Fruit fly (Drosophila melanogaster) whole organism, embryonic: ENCODE measurements around the gene PolD3.

Source experiments
- ATbp ChIP-seq: fragments of 200-800 bp; sonication (Bioruptor generic); optimal IDR thresholded peaks from 2 replicates; lab custom pipeline; 2017; ENCODE audit warnings: missing biosample characterization, mild to moderate bottlenecking, missing genetic modification characterization, missing genetic modification reagents
- BEAF-32 ChIP-seq: fragments of 200-800 bp; sonication (Bioruptor generic); optimal IDR thresholded peaks from 3 replicates; lab custom pipeline; 2017; ENCODE audit warnings: missing biosample characterization, missing genetic modification characterization, mild to moderate bottlenecking, moderate library complexity, missing genetic modification reagents
- Bgb ChIP-seq: fragments of 200-800 bp; sonication (Bioruptor generic); IDR thresholded peaks from 2 replicates; pipeline ENCODE4 v1.3.6; 2022; ENCODE audit warnings: missing biosample characterization, missing genetic modification characterization; ENCODE audit not compliant: partially characterized antibody
- Blimp-1 ChIP-seq: fragments of 200-800 bp; sonication (Bioruptor generic); optimal IDR thresholded peaks from 3 replicates; lab custom pipeline; 2018; ENCODE audit warnings: missing biosample characterization, missing genetic modification characterization, mild to moderate bottlenecking, moderate library complexity, missing genetic modification reagents
- CG1024 ChIP-seq: fragments of 200-800 bp; sonication (Bioruptor generic); IDR thresholded peaks from 2 replicates; pipeline ENCODE4 v1.3.6; 2022; ENCODE audit warnings: missing biosample characterization, missing genetic modification characterization
- CG10267 ChIP-seq: fragments of 200-800 bp; sonication (Bioruptor generic); optimal IDR thresholded peaks from 2 replicates; lab custom pipeline; 2018; ENCODE audit warnings: missing biosample characterization, mild to moderate bottlenecking, missing genetic modification characterization, moderate library complexity
- CG10431 ChIP-seq: fragments of 200-800 bp; sonication (Bioruptor generic); optimal IDR thresholded peaks from 3 replicates; lab custom pipeline; 2018; ENCODE audit warnings: missing biosample characterization, mild to moderate bottlenecking, missing genetic modification characterization
- CG11723 ChIP-seq: fragments of 200-800 bp; sonication (Bioruptor generic); optimal IDR thresholded peaks from 2 replicates; lab custom pipeline; 2017; ENCODE audit warnings: missing biosample characterization, mild to moderate bottlenecking, missing genetic modification characterization
- CG15269 ChIP-seq: fragments of 200-800 bp; sonication (Bioruptor generic); optimal IDR thresholded peaks from 2 replicates; lab custom pipeline; 2018; ENCODE audit warnings: missing biosample characterization, mild to moderate bottlenecking, missing genetic modification characterization, moderate library complexity
- CG1792 ChIP-seq: fragments of 200-800 bp; sonication (Bioruptor generic); optimal IDR thresholded peaks from 2 replicates; lab custom pipeline; 2016; ENCODE audit warnings: missing biosample characterization, missing genetic modification characterization
- CG18476 ChIP-seq: fragments of 200-800 bp; sonication (Bioruptor generic); optimal IDR thresholded peaks from 2 replicates; lab custom pipeline; 2016; ENCODE audit warnings: missing biosample characterization, mild to moderate bottlenecking, missing genetic modification characterization
- CG3065 ChIP-seq: fragments of 200-800 bp; sonication (Bioruptor generic); optimal IDR thresholded peaks from 2 replicates; lab custom pipeline; 2016; ENCODE audit warnings: missing biosample characterization, missing genetic modification characterization
- CG42726 ChIP-seq: fragments of 200-800 bp; sonication (Bioruptor generic); IDR thresholded peaks from 2 replicates; pipeline ENCODE4 v1.3.6; 2022; ENCODE audit warnings: missing biosample characterization, missing genetic modification characterization; ENCODE audit not compliant: partially characterized antibody
- CG6175 ChIP-seq: fragments of 200-800 bp; sonication (Bioruptor generic); IDR thresholded peaks from 3 replicates; pipeline ENCODE4 v1.3.6; 2022; ENCODE audit warnings: missing biosample characterization, missing genetic modification characterization
- CG8290 ChIP-seq, 3 experiments: fragments of 200-800 bp; sonication (Bioruptor generic); optimal IDR thresholded peaks; 2 replicates each; lab custom pipeline; 2016 to 2019; ENCODE audit warnings: missing biosample characterization in 3 of 3, missing genetic modification characterization in 3 of 3, mild to moderate bottlenecking in 2 of 3, moderate library complexity in 1 of 3
- CG8944 ChIP-seq: fragments of 200-800 bp; sonication (Bioruptor generic); optimal IDR thresholded peaks from 3 replicates; lab custom pipeline; 2016; ENCODE audit warnings: missing biosample characterization, missing genetic modification characterization
- CG9727 ChIP-seq: fragments of 200-800 bp; sonication (Bioruptor generic); optimal IDR thresholded peaks from 3 replicates; lab custom pipeline; 2017; ENCODE audit warnings: missing biosample characterization, mild to moderate bottlenecking, missing genetic modification characterization
- HLHmδ ChIP-seq: fragments of 200-800 bp; sonication (Bioruptor generic); optimal IDR thresholded peaks from 2 replicates; lab custom pipeline; 2018; ENCODE audit warnings: missing biosample characterization, mild to moderate bottlenecking, missing genetic modification characterization, moderate library complexity
- Med ChIP-seq: fragments of 200-800 bp; sonication (Bioruptor generic); peaks from one replicate; lab custom pipeline; 2016; ENCODE audit warnings: missing biosample characterization, missing genetic modification characterization, mild to moderate bottlenecking, inconsistent platforms, moderate library complexity
- Oli ChIP-seq: fragments of 200-800 bp; sonication (Bioruptor generic); optimal IDR thresholded peaks from 2 replicates; lab custom pipeline; 2018; ENCODE audit warnings: missing biosample characterization, mild to moderate bottlenecking, missing genetic modification characterization, moderate library complexity
- Vsx1 ChIP-seq: fragments of 200-800 bp; sonication (Bioruptor generic); optimal IDR thresholded peaks from 2 replicates; lab custom pipeline; 2017; ENCODE audit warnings: missing biosample characterization, mild to moderate bottlenecking, missing genetic modification characterization, missing genetic modification reagents
- ap ChIP-seq: fragments of 200-800 bp; sonication (Bioruptor generic); IDR thresholded peaks from 2 replicates; pipeline ENCODE4 v1.3.6; 2022; ENCODE audit warnings: missing biosample characterization, missing genetic modification characterization
- ase ChIP-seq: fragments of 200-800 bp; sonication (Bioruptor generic); IDR thresholded peaks from 3 replicates; pipeline ENCODE4 v1.3.6; 2022; ENCODE audit warnings: missing biosample characterization, missing genetic modification characterization
- bowl ChIP-seq: fragments of 200-800 bp; sonication (Bioruptor generic); IDR thresholded peaks from 2 replicates; pipeline ENCODE4 v1.3.6; 2022; ENCODE audit warnings: missing biosample characterization, missing genetic modification characterization
- btn ChIP-seq: fragments of 200-800 bp; sonication (Bioruptor generic); optimal IDR thresholded peaks from 2 replicates; lab custom pipeline; 2016; ENCODE audit warnings: missing biosample characterization, missing genetic modification characterization
- danr ChIP-seq: fragments of 200-800 bp; sonication (Bioruptor generic); IDR thresholded peaks from 2 replicates; pipeline ENCODE4 v1.3.6; 2022; ENCODE audit warnings: missing biosample characterization, missing genetic modification characterization
- exex ChIP-seq: fragments of 200-800 bp; sonication (Bioruptor generic); optimal IDR thresholded peaks from 4 replicates; lab custom pipeline; 2018; ENCODE audit warnings: missing biosample characterization, mild to moderate bottlenecking, missing genetic modification characterization, moderate library complexity
- grau ChIP-seq: fragments of 200-800 bp; optimal IDR thresholded peaks from 3 replicates; lab custom pipeline; 2019; ENCODE audit warnings: missing biosample characterization, mild to moderate bottlenecking, missing genetic modification characterization, moderate library complexity
- hth ChIP-seq: fragments of >200 bp; optimal IDR thresholded peaks from 2 replicates; lab custom pipeline; 2017; ENCODE audit warnings: inconsistent platforms
- ken ChIP-seq: fragments of 200-800 bp; sonication (Bioruptor generic); IDR thresholded peaks from 3 replicates; pipeline ENCODE4 v1.3.6; 2022; ENCODE audit warnings: missing biosample characterization, missing genetic modification characterization
- lbe ChIP-seq: fragments of 200-800 bp; sonication (Bioruptor generic); optimal IDR thresholded peaks from 2 replicates; lab custom pipeline; 2016; ENCODE audit warnings: missing biosample characterization, mild to moderate bottlenecking, missing genetic modification characterization
- lmd ChIP-seq: fragments of 200-800 bp; sonication (Bioruptor generic); IDR thresholded peaks from 2 replicates; pipeline ENCODE4 v1.3.6; 2022; ENCODE audit warnings: missing biosample characterization, missing genetic modification characterization
- mam ChIP-seq: fragments of 200-800 bp; sonication (Bioruptor generic); optimal IDR thresholded peaks from 3 replicates; lab custom pipeline; 2016; ENCODE audit warnings: missing biosample characterization, missing genetic modification characterization
- nerfin-1 ChIP-seq: fragments of 200-800 bp; sonication (Bioruptor generic); optimal IDR thresholded peaks from 3 replicates; lab custom pipeline; 2019; ENCODE audit warnings: missing biosample characterization, mild to moderate bottlenecking, missing genetic modification characterization, moderate library complexity
- pfk ChIP-seq: fragments of 200-800 bp; sonication (Bioruptor generic); optimal IDR thresholded peaks from 2 replicates; lab custom pipeline; 2018; ENCODE audit warnings: missing biosample characterization, mild to moderate bottlenecking, missing genetic modification characterization, moderate library complexity
- phol ChIP-seq: fragments of 200-800 bp; sonication (Bioruptor generic); optimal IDR thresholded peaks from 3 replicates; lab custom pipeline; 2018; ENCODE audit warnings: missing biosample characterization, mild to moderate bottlenecking, missing genetic modification characterization, moderate library complexity
- pzg ChIP-seq: fragments of 200-800 bp; sonication (Bioruptor generic); optimal IDR thresholded peaks from 3 replicates; lab custom pipeline; 2018; ENCODE audit warnings: missing biosample characterization, mild to moderate bottlenecking, missing genetic modification characterization, moderate library complexity
- sc ChIP-seq, 3 experiments: fragments of >200 bp in 2 of 3; fragments of 200-800 bp in 1 of 3; sonication (Bioruptor generic) in 1 of 3; optimal IDR thresholded peaks; 2 replicates in 2 of 3; 3 replicates in 1 of 3; lab custom pipeline; 2017; ENCODE audit warnings: mild to moderate bottlenecking in 1 of 3, missing biosample characterization in 1 of 3, missing genetic modification characterization in 1 of 3, missing genetic modification reagents in 1 of 3
- sim ChIP-seq: fragments of 200-800 bp; sonication (Bioruptor generic); IDR thresholded peaks from 2 replicates; pipeline ENCODE4 v1.3.6; 2022; ENCODE audit warnings: missing biosample characterization, missing genetic modification characterization
- slou ChIP-seq: fragments of 200-800 bp; sonication (Bioruptor generic); optimal IDR thresholded peaks from 3 replicates; lab custom pipeline; 2016; ENCODE audit warnings: missing biosample characterization, missing genetic modification characterization
- stc ChIP-seq: fragments of 200-800 bp; sonication (Bioruptor generic); IDR thresholded peaks from 2 replicates; pipeline ENCODE4 v1.3.6; 2022; ENCODE audit warnings: missing biosample characterization, missing genetic modification characterization
- trh ChIP-seq: fragments of 200-800 bp; sonication (Bioruptor generic); optimal IDR thresholded peaks from 2 replicates; lab custom pipeline; 2016; ENCODE audit warnings: missing biosample characterization, missing genetic modification characterization
- tup ChIP-seq: fragments of 200-800 bp; sonication (Bioruptor generic); optimal IDR thresholded peaks from 2 replicates; lab custom pipeline; 2016; ENCODE audit warnings: missing biosample characterization, mild to moderate bottlenecking, missing genetic modification characterization, moderate library complexity

Gene PolD3

dm6 chr2L:15275794-15276193 is 19.7 kb upstream of the PolD3 start (continued):
- TF ChIP-seq Bgb (no peak), hth (lab: Kevin White, UChicago) (no peak), ase (GFP tag; lab: Robert Waterston, UW) (no peak), HLHmδ (GFP tag; lab: Kevin White, UChicago) (no peak), CG9727 (GFP tag; lab: Kevin White, UChicago) (peak; percentile 16), CG10431 (GFP tag; lab: Kevin White, UChicago) (no peak), pfk (GFP tag; lab: Kevin White, UChicago) (no peak), Blimp-1 (GFP tag; lab: Kevin White, UChicago) (peak; percentile 33), pzg (no peak), sc (optimal IDR thresholded peaks at IDR 0.05; lab: Kevin White, UChicago) (no peak), sc (GFP tag; optimal IDR thresholded peaks at IDR 0.05; lab: Kevin White, UChicago) (no peak), phol (tag; lab: Kevin White, UChicago) (no peak), slou (GFP tag; lab: Kevin White, UChicago) (no peak), CG8290 (GFP tag; optimal IDR thresholded peaks at IDR 0.05; lab: Kevin White, UChicago) (no peak), CG8290 (tag; optimal IDR thresholded peaks at IDR 0.05; lab: Kevin White, UChicago) (no peak), Oli (tag; lab: Kevin White, UChicago) (no peak), ATbp (GFP tag; lab: Kevin White, UChicago) (no peak), CG8944 (GFP tag; lab: Kevin White, UChicago) (no peak), ken (GFP tag; lab: Robert Waterston, UW) (no peak), CG1024 (no peak), CG6175 (GFP tag; lab: Robert Waterston, UW) (no peak), grau (tag; lab: Kevin White, UChicago) (no peak), tup (no peak), sim (GFP tag; lab: Robert Waterston, UW) (no peak), BEAF-32 (GFP tag; lab: Kevin White, UChicago) (no peak), Vsx1 (GFP tag; lab: Kevin White, UChicago) (no peak), trh (GFP tag; lab: Kevin White, UChicago) (no peak), CG18476 (GFP tag; lab: Kevin White, UChicago) (no peak), btn (GFP tag; lab: Kevin White, UChicago) (no peak), ap (no peak), danr (GFP tag; lab: Robert Waterston, UW) (no peak), nerfin-1 (tag; lab: Kevin White, UChicago) (no peak), lmd (GFP tag; lab: Robert Waterston, UW) (no peak), lbe (GFP tag; lab: Kevin White, UChicago) (peak; percentile 20), CG42726 (GFP tag; lab: Robert Waterston, UW) (no peak), CG10267 (tag; lab: Kevin White, UChicago) (no peak), bowl (GFP tag; lab: Robert Waterston, UW) (no peak), CG3065 (GFP tag; lab: Kevin White, UChicago) (no peak), CG15269 (tag; lab: Kevin White, UChicago) (no peak), stc (GFP tag; lab: Robert Waterston, UW) (no peak), mam (GFP tag; lab: Kevin White, UChicago) (no peak), exex (tag; lab: Kevin White, UChicago) (no peak), Med (GFP tag; lab: Kevin White, UChicago) (no peak), CG11723 (GFP tag; lab: Kevin White, UChicago) (no peak), CG1792 (no peak)
